Worm (Caenorhabditis elegans): Measurements from ENCODE around the gene F22H10.6.

F22H10.6 gene

DNA sequence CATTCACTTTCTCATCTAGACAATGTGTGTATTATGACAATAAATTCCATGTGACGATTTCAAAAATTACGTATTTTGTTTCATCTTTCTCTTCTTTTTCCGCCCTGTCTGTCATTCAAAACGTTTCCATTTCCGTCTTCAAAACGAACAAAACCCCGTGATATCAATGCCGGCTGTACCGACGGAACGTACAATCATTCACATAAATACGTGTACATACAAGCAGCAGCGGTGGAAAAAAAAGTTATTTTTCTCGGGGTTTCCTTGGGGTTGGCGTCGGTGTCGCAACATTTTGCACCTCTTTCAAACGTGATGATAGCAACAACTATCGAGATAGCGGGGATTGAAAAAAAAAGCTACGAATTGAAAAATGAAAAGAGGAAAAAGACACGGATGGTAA, 33.8 kb upstream of the F22H10.6 start:
- TF ChIP-seq ztf-11 (tag; optimal IDR thresholded peaks at IDR 0.05) = no peak
- peak; percentile 38 for TF ChIP-seq pha-4 (tag; optimal IDR thresholded peaks at IDR 0.05)
- TF ChIP-seq ZK546.5 (tag; optimal IDR thresholded peaks at IDR 0.05) = no peak
- TF ChIP-seq ceh-82 (tag; optimal IDR thresholded peaks at IDR 0.05) = no peak
- TF ChIP-seq ceh-28 (tag; optimal IDR thresholded peaks at IDR 0.05) = no peak
- TF ChIP-seq snpc-4 (tag; optimal IDR thresholded peaks at IDR 0.05) = peak; percentile 6
- TF ChIP-seq fkh-2 (tag; optimal IDR thresholded peaks at IDR 0.05) = no peak
- TF ChIP-seq nhr-43 (tag; optimal IDR thresholded peaks at IDR 0.05; ENCODE audit: poor library complexity, severe bottlenecking) = peak; percentile 29
- no peak for TF ChIP-seq elt-1 (tag; optimal IDR thresholded peaks at IDR 0.05)
- no peak for TF ChIP-seq mdl-1 (tag; optimal IDR thresholded peaks at IDR 0.05)
- TF ChIP-seq elt-2 (tag; optimal IDR thresholded peaks at IDR 0.05) = peak; percentile 66

DNA sequence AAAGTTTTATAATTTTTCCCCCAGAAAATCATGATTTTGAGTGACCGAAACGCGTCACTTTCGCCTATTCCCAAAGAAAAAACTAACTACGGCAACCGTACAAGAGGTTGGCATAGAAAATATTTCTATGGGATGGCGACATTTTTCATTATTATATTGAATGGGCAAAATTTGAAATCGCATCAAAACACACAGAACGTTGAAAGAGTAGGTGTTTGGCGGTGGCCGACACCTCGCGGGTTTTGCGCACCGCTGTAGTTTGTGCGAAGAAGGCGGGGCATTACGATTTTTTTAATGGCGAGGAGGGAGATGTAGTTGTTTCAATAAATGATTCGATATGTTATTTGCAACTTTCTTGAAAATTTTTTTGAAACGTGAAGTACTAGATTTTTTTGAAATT, 30.8 kb upstream of the F22H10.6 start:
- no peak for TF ChIP-seq ceh-82 (tag; optimal IDR thresholded peaks at IDR 0.05)
- TF ChIP-seq lin-15B (tag; optimal IDR thresholded peaks at IDR 0.05) = no peak
- TF ChIP-seq zag-1 (tag; optimal IDR thresholded peaks at IDR 0.05) = no peak
- no peak for TF ChIP-seq nhr-43 (tag; optimal IDR thresholded peaks at IDR 0.05; ENCODE audit: poor library complexity, severe bottlenecking)
- TF ChIP-seq ama-1 (optimal IDR thresholded peaks at IDR 0.05) = no peak
- no peak for TF ChIP-seq nhr-11 (tag; optimal IDR thresholded peaks at IDR 0.05)
- no peak for TF ChIP-seq ztf-4 (tag; optimal IDR thresholded peaks at IDR 0.05)
- TF ChIP-seq nhr-12 (tag; optimal IDR thresholded peaks at IDR 0.05) = no peak

DNA sequence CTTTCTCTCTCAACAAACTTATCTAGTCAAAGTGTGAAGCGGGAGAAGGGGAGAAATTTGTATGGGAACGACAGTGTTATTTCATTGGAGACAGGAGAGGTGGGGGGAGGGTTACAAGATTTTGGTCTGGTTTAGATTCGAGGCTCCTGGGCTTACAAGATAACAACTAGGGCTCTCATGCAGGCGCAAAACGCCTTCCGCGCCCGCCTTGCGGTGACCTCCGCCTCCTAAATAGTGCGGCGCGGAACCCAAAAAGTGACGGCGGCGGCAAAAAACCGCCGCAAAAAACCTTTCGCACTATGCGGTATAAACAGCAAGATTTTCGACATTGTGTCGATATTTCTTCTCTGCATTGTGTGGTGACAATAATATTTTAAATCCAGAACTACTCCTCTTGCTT, 24.8 kb upstream of the F22H10.6 start:
- TF ChIP-seq nhr-76 (tag; optimal IDR thresholded peaks at IDR 0.05) (no peak), fkh-10 (GFP tag; optimal IDR thresholded peaks at IDR 0.05) (no peak), ceh-16 (tag; optimal IDR thresholded peaks at IDR 0.05) (no peak), ceh-28 (tag; optimal IDR thresholded peaks at IDR 0.05) (no peak), ztf-4 (tag; optimal IDR thresholded peaks at IDR 0.05) (no peak), elt-3 (tag; optimal IDR thresholded peaks at IDR 0.05) (no peak), tbx-2 (tag; optimal IDR thresholded peaks at IDR 0.05) (no peak), pqm-1 (tag; optimal IDR thresholded peaks at IDR 0.05) (no peak), nhr-23 (tag; optimal IDR thresholded peaks at IDR 0.05) (no peak), lin-39 (tag; optimal IDR thresholded peaks at IDR 0.05) (no peak), nhr-237 (tag; optimal IDR thresholded peaks at IDR 0.05) (no peak), lsy-12 (tag; optimal IDR thresholded peaks at IDR 0.05) (no peak), nhr-11 (tag; optimal IDR thresholded peaks at IDR 0.05) (no peak), skn-1 (tag; optimal IDR thresholded peaks at IDR 0.05) (no peak), fkh-2 (tag; optimal IDR thresholded peaks at IDR 0.05) (no peak), elt-1 (tag; optimal IDR thresholded peaks at IDR 0.05) (no peak), ztf-11 (tag; optimal IDR thresholded peaks at IDR 0.05) (no peak), nhr-25 (tag; optimal IDR thresholded peaks at IDR 0.05) (no peak), egl-5 (tag; optimal IDR thresholded peaks at IDR 0.05) (no peak)

DNA sequence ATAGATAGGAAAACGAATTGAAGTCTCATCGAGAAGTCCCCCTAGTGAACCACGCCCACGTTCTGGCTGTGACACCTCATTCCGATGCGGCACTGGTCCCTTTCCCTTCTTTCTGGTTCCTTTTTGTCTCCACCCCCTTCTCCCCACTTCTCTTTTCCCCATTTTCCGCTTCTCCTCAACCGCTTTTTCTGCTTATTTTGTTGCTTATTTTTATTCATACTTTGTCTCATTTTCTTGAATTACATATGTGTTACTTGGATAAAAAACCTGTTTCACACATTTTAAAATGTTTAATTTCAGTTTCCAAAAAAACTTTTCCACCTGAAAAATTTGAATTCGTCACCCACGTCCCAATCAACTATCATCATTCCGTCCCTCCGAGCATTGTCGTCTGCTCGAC, 20.2 kb upstream of the F22H10.6 start, which contains the start of gene lgc-53:
TSS of gene lgc-53 (plus strand) at position 301 of the 400 bp plus-strand sequence.
- TF ChIP-seq ama-1 (optimal IDR thresholded peaks at IDR 0.05) (no peak), nhr-11 (tag; optimal IDR thresholded peaks at IDR 0.05) (no peak), pha-4 (tag; optimal IDR thresholded peaks at IDR 0.05) (no peak), lin-15B (tag; optimal IDR thresholded peaks at IDR 0.05) (no peak)

DNA sequence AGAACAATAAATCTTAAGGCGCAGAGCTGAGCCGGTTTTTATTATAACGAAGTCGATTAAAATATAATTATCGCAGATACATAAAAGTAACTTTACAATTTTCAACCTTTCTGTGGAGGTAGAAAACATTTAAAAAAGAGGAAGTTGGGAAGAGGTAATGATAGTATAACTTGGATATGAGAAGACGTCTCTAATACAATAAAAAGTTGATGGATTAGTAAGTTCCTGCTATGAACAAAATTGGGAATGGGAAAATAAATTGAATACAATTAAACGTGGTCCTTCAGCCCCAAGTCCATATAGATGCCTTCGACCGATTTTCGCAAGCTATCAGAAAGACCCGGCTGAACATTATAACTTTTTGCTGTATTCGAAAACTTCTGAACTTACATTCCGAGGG, 14.5 kb upstream of the F22H10.6 start:
- TF ChIP-seq nhr-12 (tag; optimal IDR thresholded peaks at IDR 0.05) (no peak), zag-1 (tag; optimal IDR thresholded peaks at IDR 0.05) (no peak)

DNA sequence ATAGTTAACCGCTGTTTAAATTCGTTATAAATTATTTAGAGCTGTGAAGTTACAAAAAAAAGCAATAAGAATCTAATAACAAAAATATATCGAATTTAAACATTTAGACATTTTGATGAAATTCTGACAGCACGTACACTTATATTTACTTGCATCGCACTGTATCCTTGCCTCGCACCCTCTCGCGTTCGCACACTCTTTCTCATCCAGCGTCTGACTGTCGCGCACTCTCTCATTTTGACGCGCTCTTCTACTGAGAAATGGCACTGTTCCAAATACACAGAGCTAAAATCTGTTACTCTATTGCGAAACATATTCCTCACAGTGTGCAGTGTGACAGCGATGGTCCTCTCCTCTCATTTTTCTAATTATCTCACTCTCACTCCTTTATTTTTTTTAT, 12.9 kb upstream of the F22H10.6 start:
- no peak for TF ChIP-seq ztf-11 (tag; optimal IDR thresholded peaks at IDR 0.05)
- no peak for TF ChIP-seq ztf-4 (tag; optimal IDR thresholded peaks at IDR 0.05)
- peak; percentile 32 for TF ChIP-seq nhr-43 (tag; optimal IDR thresholded peaks at IDR 0.05; ENCODE audit: poor library complexity, severe bottlenecking)
- no peak for TF ChIP-seq jun-1 (tag; optimal IDR thresholded peaks at IDR 0.05)
- TF ChIP-seq nhr-12 (tag; optimal IDR thresholded peaks at IDR 0.05) = no peak
- TF ChIP-seq lin-15B (tag; optimal IDR thresholded peaks at IDR 0.05) = no peak
- no peak for TF ChIP-seq nhr-23 (tag; optimal IDR thresholded peaks at IDR 0.05)
- peak; percentile 9 for TF ChIP-seq ceh-28 (tag; optimal IDR thresholded peaks at IDR 0.05)
- TF ChIP-seq ceh-9 (tag; optimal IDR thresholded peaks at IDR 0.05) = no peak
- TF ChIP-seq nhr-77 (tag; optimal IDR thresholded peaks at IDR 0.05) = no peak
- no peak for TF ChIP-seq nhr-67 (tag; optimal IDR thresholded peaks at IDR 0.05)
- TF ChIP-seq ceh-16 (tag; optimal IDR thresholded peaks at IDR 0.05) = no peak
- no peak for TF ChIP-seq aly-2 (tag; optimal IDR thresholded peaks at IDR 0.05)
- no peak for TF ChIP-seq ZK546.5 (tag; optimal IDR thresholded peaks at IDR 0.05)
- no peak for TF ChIP-seq fkh-10 (GFP tag; optimal IDR thresholded peaks at IDR 0.05)
- TF ChIP-seq nfya-1 (tag; optimal IDR thresholded peaks at IDR 0.05; ENCODE audit: insufficient read depth) = peak; percentile 32
- TF ChIP-seq snpc-4 (tag; optimal IDR thresholded peaks at IDR 0.05) = no peak
- no peak for TF ChIP-seq fkh-2 (tag; optimal IDR thresholded peaks at IDR 0.05)
- TF ChIP-seq hmg-11 (tag; optimal IDR thresholded peaks at IDR 0.05) = peak; percentile 73
- TF ChIP-seq pha-4 (tag; optimal IDR thresholded peaks at IDR 0.05) = peak; percentile 62

All from whole organism, L3 larva.